Fruit fly (Drosophila melanogaster) ovary, adult (tissue): Measurements from ENCODE around the gene CG15358.
A peak's percentile ranks its signal among the peaks of the same experiment; 100 is the strongest.

ENCODE experiments used
- CG17801 ChIP-seq: fragments of 200-800 bp; optimal IDR thresholded peaks from 2 replicates; lab custom pipeline; 2019; ENCODE audit warnings: missing biosample characterization, mild to moderate bottlenecking, missing genetic modification characterization, moderate library complexity; ENCODE audit not compliant: partially characterized antibody

The CG15358 gene

dm6 chr2L:1887729-1888128, 4.7 kb upstream of the CG15358 start:
- no peak for TF ChIP-seq CG17801 (GFP tag; lab: Kevin White, UChicago)

dm6 chr2L:1886533-1887183, 3.6 kb upstream of the CG15358 start:
- TF ChIP-seq CG17801 (GFP tag; lab: Kevin White, UChicago) = no peak

dm6 chr2L:1885215-1885721, 2.3 kb upstream of the CG15358 start:
- no peak for TF ChIP-seq CG17801 (GFP tag; lab: Kevin White, UChicago)

- peak; percentile 45 for TF ChIP-seq CG17801 (GFP tag; lab: Kevin White, UChicago)
Observed at dm6 chr2L:1884409-1885082, 1.5 kb upstream of the CG15358 start, which contains the start of gene Wdr62. TSS of gene Wdr62 (plus strand) at chr2L:1884622.

dm6 chr2L:1881380-1881779, 1.6 kb downstream of the CG15358 start, which contains the start of gene CG31663:
TSS of gene CG31663 (minus strand) at chr2L:1881480.
- no peak for TF ChIP-seq CG17801 (GFP tag; lab: Kevin White, UChicago)

dm6 chr2L:1873609-1874096, 9.4 kb downstream of the CG15358 start:
- no peak for TF ChIP-seq CG17801 (GFP tag; lab: Kevin White, UChicago)

dm6 chr2L:1869503-1869902, 13.5 kb downstream of the CG15358 start, which contains the start of gene CG7295:
TSS of gene CG7295 (plus strand) at chr2L:1869803.
- no peak for TF ChIP-seq CG17801 (GFP tag; lab: Kevin White, UChicago)

- no peak for TF ChIP-seq CG17801 (GFP tag; lab: Kevin White, UChicago)
Observed at dm6 chr2L:1861994-1862393, 21.0 kb downstream of the CG15358 start.

- no peak for TF ChIP-seq CG17801 (GFP tag; lab: Kevin White, UChicago)
Observed at dm6 chr2L:1839019-1839418, 44.0 kb downstream of the CG15358 start.

- no peak for TF ChIP-seq CG17801 (GFP tag; lab: Kevin White, UChicago)
Observed at dm6 chr2L:1837717-1838368, 45.2 kb downstream of the CG15358 start.

dm6 chr2L:1836238-1836637, 46.8 kb downstream of the CG15358 start, which contains the start of gene wry:
TSS of gene wry (plus strand) at chr2L:1836538.
- no peak for TF ChIP-seq CG17801 (GFP tag; lab: Kevin White, UChicago)

- TF ChIP-seq CG17801 (GFP tag; lab: Kevin White, UChicago) = no peak
Observed at dm6 chr2L:1832465-1832864, 50.5 kb downstream of the CG15358 start, which contains the start of gene c-cup. TSS of gene c-cup (minus strand) at chr2L:1832565.
